Worm (Caenorhabditis elegans) whole organism, midembryonic: ENCODE results near the gene srbc-58.

Experiments used
- T22C8.4 ChIP-seq: fragments of 200-800 bp; sonication (Bioruptor generic); IDR thresholded peaks from 2 replicates; pipeline ENCODE4 v1.3.6; 2022; ENCODE audit warnings: missing genetic modification characterization, missing compliant biosample characterization
- flt-1 ChIP-seq: fragments of 200-800 bp; sonication (Bioruptor generic); IDR thresholded peaks from 2 replicates; pipeline ENCODE4 v1.3.6; 2022; ENCODE audit warnings: missing genetic modification characterization, missing compliant biosample characterization
- klf-2 ChIP-seq: fragments of 200-800 bp; sonication (Bioruptor generic); conservative IDR thresholded peaks from 2 replicates; pipeline ENCODE4 v1.3.6; 2022; ENCODE audit warnings: missing genetic modification reagents, missing genetic modification characterization, missing compliant biosample characterization
- ref-1 ChIP-seq: fragments of 200-800 bp; sonication (Bioruptor generic); conservative IDR thresholded peaks from 2 replicates; pipeline ENCODE4 v1.3.6; 2022; ENCODE audit warnings: missing genetic modification reagents, missing genetic modification characterization, missing compliant biosample characterization
- tab-1 ChIP-seq: fragments of 200-800 bp; sonication (Bioruptor generic); IDR thresholded peaks from 2 replicates; pipeline ENCODE4 v1.3.6; 2022; ENCODE audit warnings: missing genetic modification characterization, missing compliant biosample characterization
- ztf-23 ChIP-seq: fragments of 200-800 bp; sonication (Bioruptor generic); IDR thresholded peaks from 2 replicates; pipeline ENCODE4 v1.3.6; 2022; ENCODE audit warnings: missing genetic modification reagents, missing genetic modification characterization, missing compliant biosample characterization
- ztf-29 ChIP-seq: fragments of 200-800 bp; sonication (Bioruptor generic); IDR thresholded peaks from 2 replicates; pipeline ENCODE4 v1.3.6; 2022; ENCODE audit warnings: missing genetic modification reagents, missing genetic modification characterization, missing compliant biosample characterization

DNA sequence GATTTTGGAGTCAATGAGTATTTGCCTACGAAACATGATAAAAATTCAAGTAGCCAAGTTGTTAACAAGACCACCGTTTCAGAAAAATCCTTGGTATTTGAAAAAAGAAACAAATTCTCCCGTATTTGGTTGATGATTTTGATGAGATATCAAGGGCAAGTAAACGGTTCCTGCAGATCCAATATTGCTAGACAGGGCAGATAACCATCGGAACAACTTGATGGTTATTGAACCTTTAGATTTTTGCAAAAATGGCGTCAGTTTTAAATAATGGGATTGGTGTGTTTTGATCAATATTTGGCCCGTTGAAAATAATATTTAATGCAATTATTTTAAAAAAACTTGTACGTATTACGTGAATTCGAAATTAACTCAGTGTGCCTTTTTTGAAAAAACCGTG, 25.5 kb downstream of the srbc-58 start:
- no peak for TF ChIP-seq tab-1 (GFP tag; lab: Robert Waterston, UW)
- no peak for TF ChIP-seq flt-1 (GFP tag; lab: Robert Waterston, UW)
- TF ChIP-seq T22C8.4 (GFP tag; lab: Robert Waterston, UW), result no peak
- TF ChIP-seq klf-2, result no peak
- TF ChIP-seq ref-1 (GFP tag; lab: Robert Waterston, UW), result no peak
- TF ChIP-seq ztf-23 (GFP tag; lab: Robert Waterston, UW), result no peak
- TF ChIP-seq ztf-29 (GFP tag; lab: Robert Waterston, UW), result no peak
